Worm (Caenorhabditis elegans) whole organism, L4 larva: ENCODE data around the gene cutl-28.

ENCODE experiments used
- F26F4.8 ChIP-seq: fragments of 200-800 bp; sonication (Bioruptor generic); conservative IDR thresholded peaks from 2 replicates; pipeline ENCODE4 v1.3.6; 2022; ENCODE audit warnings: missing genetic modification characterization, missing compliant biosample characterization
- R02D3.7 ChIP-seq: fragments of 150-350 bp; sonication (generic microtip); optimal IDR thresholded peaks from 3 replicates; lab custom pipeline; 2014; ENCODE audit warnings: missing biosample characterization, missing genetic modification characterization
- T20F7.1 ChIP-seq: fragments of 200-800 bp; sonication (Bioruptor generic); optimal IDR thresholded peaks from 2 replicates; lab custom pipeline; 2018; ENCODE audit warnings: mild to moderate bottlenecking, missing genetic modification characterization, missing compliant biosample characterization
- ZK546.5 ChIP-seq, 2 experiments: sonication (generic microtip); optimal IDR thresholded peaks; 2 replicates each; lab custom pipeline; 2017; ENCODE audit warnings: missing biosample characterization in 2 of 2, missing genetic modification characterization in 2 of 2
- ama-1 ChIP-seq: fragments of 150-350 bp; optimal IDR thresholded peaks from 2 replicates; lab custom pipeline; 2014; ENCODE audit warnings: inconsistent platforms, mixed read lengths
- arid-1 ChIP-seq: fragments of 200-800 bp; sonication (Bioruptor generic); conservative IDR thresholded peaks from 2 replicates; pipeline ENCODE4 v1.3.6; 2022; ENCODE audit warnings: missing genetic modification reagents, missing genetic modification characterization, missing compliant biosample characterization
- ceh-44 ChIP-seq: fragments of 200-800 bp; sonication (Bioruptor generic); IDR thresholded peaks from 2 replicates; pipeline ENCODE4 v1.3.6; 2022; ENCODE audit warnings: missing genetic modification reagents, missing genetic modification characterization, missing compliant biosample characterization
- cey-2 ChIP-seq: sonication (generic microtip); optimal IDR thresholded peaks from 3 replicates; lab custom pipeline; 2017; ENCODE audit warnings: missing genetic modification characterization, mild to moderate bottlenecking, missing compliant biosample characterization, antibody characterized with exemption, borderline replicate concordance; ENCODE audit not compliant: insufficient read depth
- ctbp-1 ChIP-seq: fragments of 200-800 bp; sonication (Bioruptor generic); IDR thresholded peaks from 2 replicates; pipeline ENCODE4 v1.3.6; 2022; ENCODE audit warnings: missing genetic modification reagents, missing genetic modification characterization, missing compliant biosample characterization
- daf-12 ChIP-seq: fragments of 150-350 bp; optimal IDR thresholded peaks from 2 replicates; lab custom pipeline; 2014; ENCODE audit warnings: missing biosample characterization, missing genetic modification reagents, missing genetic modification characterization
- dmd-6 ChIP-seq: fragments of 200-800 bp; sonication (Bioruptor generic); IDR thresholded peaks from 2 replicates; pipeline ENCODE4 v1.3.6; 2022; ENCODE audit warnings: missing genetic modification reagents, missing genetic modification characterization, missing compliant biosample characterization
- dmd-8 ChIP-seq: fragments of 200-800 bp; sonication (Bioruptor generic); IDR thresholded peaks from 2 replicates; pipeline ENCODE4 v1.3.6; 2022; ENCODE audit warnings: missing genetic modification characterization, missing compliant biosample characterization
- dmd-9 ChIP-seq: fragments of 200-800 bp; sonication (Bioruptor generic); IDR thresholded peaks from 2 replicates; pipeline ENCODE4 v1.3.6; 2022; ENCODE audit warnings: missing genetic modification reagents, missing genetic modification characterization, missing compliant biosample characterization
- duxl-1 ChIP-seq: sonication (generic microtip); optimal IDR thresholded peaks from 2 replicates; lab custom pipeline; 2016; ENCODE audit warnings: mild to moderate bottlenecking, missing genetic modification characterization, moderate library complexity, missing compliant biosample characterization; ENCODE audit not compliant: poor library complexity
- hlh-11 ChIP-seq: fragments of 200-800 bp; sonication (Bioruptor generic); optimal IDR thresholded peaks from 2 replicates; lab custom pipeline; 2018; ENCODE audit warnings: mild to moderate bottlenecking, missing genetic modification characterization, missing compliant biosample characterization
- jun-1 ChIP-seq: fragments of 150-350 bp; optimal IDR thresholded peaks from 2 replicates; lab custom pipeline; 2014; ENCODE audit warnings: missing biosample characterization, missing genetic modification reagents, missing genetic modification characterization
- lim-7 ChIP-seq: fragments of 200-800 bp; sonication (Bioruptor generic); IDR thresholded peaks from 2 replicates; pipeline ENCODE4 v1.3.6; 2022; ENCODE audit warnings: missing genetic modification characterization, missing compliant biosample characterization
- lin-13 ChIP-seq: fragments of 150-350 bp; optimal IDR thresholded peaks from 2 replicates; lab custom pipeline; 2014; ENCODE audit warnings: missing biosample characterization, missing genetic modification reagents, missing genetic modification characterization
- lin-29 ChIP-seq: fragments of 200-800 bp; sonication (Bioruptor generic); IDR thresholded peaks from 2 replicates; pipeline ENCODE4 v1.3.6; 2022; ENCODE audit warnings: missing genetic modification reagents, missing genetic modification characterization, missing compliant biosample characterization
- madf-5 ChIP-seq, 2 experiments: fragments of 200-800 bp; sonication (Bioruptor generic); IDR thresholded peaks; 2 replicates each; pipeline ENCODE4 v1.3.6; 2022; ENCODE audit warnings: missing compliant biosample characterization in 2 of 2, missing genetic modification characterization in 2 of 2
- mdl-1 ChIP-seq, 2 experiments: fragments of 150-350 bp in 1 of 2; sonication (generic microtip) in 1 of 2; optimal IDR thresholded peaks; 2 replicates each; lab custom pipeline; 2014 to 2017; ENCODE audit warnings: missing biosample characterization in 2 of 2, missing genetic modification characterization in 2 of 2
- mdt-29 ChIP-seq: fragments of 200-800 bp; sonication (Bioruptor generic); IDR thresholded peaks from 2 replicates; pipeline ENCODE4 v1.3.6; 2022; ENCODE audit warnings: missing genetic modification reagents, missing genetic modification characterization, missing compliant biosample characterization
- nhr-11 ChIP-seq: fragments of 150-350 bp; optimal IDR thresholded peaks from 2 replicates; lab custom pipeline; 2014; ENCODE audit warnings: missing biosample characterization, missing genetic modification characterization
- nhr-6 ChIP-seq: fragments of 150-350 bp; optimal IDR thresholded peaks from 2 replicates; lab custom pipeline; 2014; ENCODE audit warnings: missing biosample characterization, missing genetic modification characterization
- nhr-76 ChIP-seq: fragments of 150-350 bp; optimal IDR thresholded peaks from 2 replicates; lab custom pipeline; 2014; ENCODE audit warnings: missing biosample characterization, missing genetic modification characterization
- pha-4 ChIP-seq, 2 experiments: fragments of 150-350 bp in 1 of 2; fragments of 200-800 bp in 1 of 2; sonication (Bioruptor generic) in 1 of 2; IDR thresholded peaks in 1 of 2; optimal IDR thresholded peaks in 1 of 2; 2 replicates each; pipeline versions ENCODE4 v1.3.6 to Lab custom; 2014 to 2022; ENCODE audit warnings: missing genetic modification characterization in 2 of 2, missing genetic modification reagents in 2 of 2, missing biosample characterization in 1 of 2, missing compliant biosample characterization in 1 of 2
- pqm-1 ChIP-seq: sonication (generic microtip); optimal IDR thresholded peaks from 2 replicates; lab custom pipeline; 2017; ENCODE audit warnings: missing biosample characterization, missing genetic modification characterization
- snpc-1.2 ChIP-seq: fragments of 200-800 bp; sonication (Bioruptor generic); IDR thresholded peaks from 2 replicates; pipeline ENCODE4 v1.3.6; 2022; ENCODE audit warnings: missing genetic modification reagents, missing genetic modification characterization, missing compliant biosample characterization
- spr-3 ChIP-seq: fragments of 200-800 bp; sonication (Bioruptor generic); optimal IDR thresholded peaks from 2 replicates; lab custom pipeline; 2018; ENCODE audit warnings: mild to moderate bottlenecking, missing genetic modification characterization, missing compliant biosample characterization
- unc-130 ChIP-seq: sonication (generic microtip); optimal IDR thresholded peaks from 2 replicates; lab custom pipeline; 2016; ENCODE audit warnings: missing genetic modification reagents, missing genetic modification characterization, missing compliant biosample characterization
- unc-62 ChIP-seq, 3 experiments: fragments of 150-350 bp in 1 of 3; sonication (generic microtip); optimal IDR thresholded peaks in 2 of 3; peaks in 1 of 3; 1 replicate in 1 of 3; 2 replicates in 2 of 3; lab custom pipeline; 2014 to 2017; ENCODE audit warnings: missing biosample characterization in 3 of 3, missing genetic modification characterization in 3 of 3, missing genetic modification reagents in 3 of 3, missing genotype in 1 of 3
- vab-7 ChIP-seq: fragments of 200-800 bp; sonication (Bioruptor generic); IDR thresholded peaks from 2 replicates; pipeline ENCODE4 v1.3.6; 2022; ENCODE audit warnings: missing genetic modification reagents, missing genetic modification characterization, missing compliant biosample characterization
- zip-11 ChIP-seq: fragments of 200-800 bp; sonication (Bioruptor generic); IDR thresholded peaks from 2 replicates; pipeline ENCODE4 v1.3.6; 2022; ENCODE audit warnings: missing genetic modification characterization, missing compliant biosample characterization
- zip-2 ChIP-seq: fragments of 150-350 bp; optimal IDR thresholded peaks from 2 replicates; lab custom pipeline; 2014; ENCODE audit warnings: missing biosample characterization, missing genetic modification characterization
- ztf-11 ChIP-seq: fragments of 150-350 bp; optimal IDR thresholded peaks from 2 replicates; lab custom pipeline; 2014; ENCODE audit warnings: missing biosample characterization, missing genetic modification characterization
- ztf-7 ChIP-seq: fragments of 150-350 bp; optimal IDR thresholded peaks from 2 replicates; lab custom pipeline; 2014; ENCODE audit warnings: missing biosample characterization, missing genetic modification characterization

The cutl-28 gene

DNA sequence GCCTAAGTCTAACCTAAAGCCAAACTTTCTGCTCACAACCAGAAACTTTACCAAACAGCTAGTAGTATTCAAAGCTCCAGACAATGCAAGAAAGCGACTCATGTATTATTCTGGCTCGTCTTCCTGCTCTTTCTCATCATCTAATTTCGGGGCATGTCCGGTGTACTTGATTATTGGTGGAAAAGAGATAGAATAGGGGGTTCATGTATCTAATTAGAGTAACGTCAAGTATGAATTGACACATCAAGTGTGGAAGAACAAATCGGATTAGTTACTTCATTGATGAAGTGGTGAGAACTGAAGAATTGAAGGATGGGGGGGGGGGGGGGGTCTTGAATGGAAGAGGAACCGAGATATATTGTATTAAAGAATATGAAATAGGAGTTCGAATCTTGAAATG is 31.1 kb downstream of the cutl-28 start:
- peak in 1 of 2 experiments; percentile 42 for TF ChIP-seq unc-62 (GFP tag; optimal IDR thresholded peaks at IDR 0.05 in 1 of 2; lab: Kevin White, UChicago)
- TF ChIP-seq unc-62 (tag; optimal IDR thresholded peaks at IDR 0.05; lab: Kevin White, UChicago) = no peak
- no peak for TF ChIP-seq dmd-9 (GFP tag; lab: Robert Waterston, UW)

DNA sequence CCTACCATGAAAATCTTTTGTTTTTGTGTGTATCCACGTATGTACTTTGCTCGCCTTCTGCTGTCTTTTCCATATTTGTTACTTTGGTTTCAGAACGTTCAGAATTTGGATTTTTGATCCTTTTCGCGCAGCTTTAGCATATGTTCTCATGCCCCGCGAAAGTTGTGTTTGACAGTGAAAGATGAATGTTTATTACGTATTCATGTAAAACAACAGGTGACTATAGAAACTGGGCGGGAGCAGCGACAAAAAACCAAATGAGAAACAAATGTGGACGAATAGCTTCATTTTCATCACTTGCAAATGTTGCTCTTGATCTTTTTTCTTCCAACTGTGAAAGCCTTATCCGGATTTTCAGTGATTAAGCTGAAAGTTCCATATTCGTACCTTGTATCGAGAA is 32.0 kb downstream of the cutl-28 start, which contains the start of gene clec-164:
clec-164 (plus strand) TSS at position 301 of the 400 bp plus-strand sequence.
- TF ChIP-seq hlh-11 (tag; lab: Kevin White, UChicago) = no peak
- no peak for TF ChIP-seq ama-1 (lab: Kevin White, UChicago)
- TF ChIP-seq ctbp-1 (GFP tag; lab: Robert Waterston, UW) = no peak
- no peak for TF ChIP-seq dmd-6
- TF ChIP-seq nhr-11 (tag; lab: Kevin White, UChicago) = no peak
- no peak for TF ChIP-seq cey-2 (tag; lab: Kevin White, UChicago)
- no peak for TF ChIP-seq zip-11
- no peak for TF ChIP-seq mdt-29 (GFP tag; lab: Robert Waterston, UW)
- no peak for TF ChIP-seq zip-2 (tag; lab: Kevin White, UChicago)
- TF ChIP-seq ztf-11 (tag; lab: Kevin White, UChicago) = no peak
- TF ChIP-seq madf-5 (GFP tag; IDR thresholded peaks at IDR 0.05; lab: Robert Waterston, UW) = no peak
- no peak for TF ChIP-seq vab-7 (GFP tag; lab: Robert Waterston, UW)
- TF ChIP-seq daf-12 (tag; lab: Kevin White, UChicago) = no peak
- TF ChIP-seq arid-1 = no peak

DNA sequence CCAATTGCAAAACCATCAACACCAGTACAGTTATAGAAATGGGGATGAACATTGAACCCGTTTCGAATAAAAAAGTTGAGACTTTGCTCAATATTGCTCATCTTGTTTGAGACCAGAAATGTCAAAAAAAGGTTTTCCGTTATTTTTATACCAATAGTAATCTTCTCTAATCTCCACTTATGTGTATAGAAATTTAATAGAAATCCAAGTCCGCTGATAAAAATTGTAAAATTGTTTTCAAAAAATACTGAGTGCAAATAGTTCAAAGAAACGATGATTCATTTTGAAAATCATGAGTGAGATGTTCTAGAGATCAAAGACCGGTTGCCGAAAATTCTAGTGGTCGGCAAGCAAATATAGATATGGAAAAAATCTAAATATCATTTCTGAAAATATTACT is 35.1 kb downstream of the cutl-28 start, which contains the start of gene Y55F3C.10:
Y55F3C.10 (minus strand) TSS at position 101 of the 400 bp plus-strand sequence.
- TF ChIP-seq duxl-1 = no peak
- TF ChIP-seq snpc-1.2 (GFP tag; lab: Robert Waterston, UW) = no peak
- TF ChIP-seq lim-7 (GFP tag; lab: Robert Waterston, UW) = no peak
- no peak for TF ChIP-seq pha-4 (GFP tag; IDR thresholded peaks at IDR 0.05; lab: Robert Waterston, UW)
- no peak for TF ChIP-seq pha-4 (tag; optimal IDR thresholded peaks at IDR 0.05; lab: Kevin White, UChicago)
- TF ChIP-seq mdl-1 (tag; optimal IDR thresholded peaks at IDR 0.05; lab: Kevin White, UChicago) = no peak
- no peak for TF ChIP-seq lin-13
- TF ChIP-seq dmd-8 = no peak
- no peak for TF ChIP-seq ceh-44 (GFP tag; lab: Robert Waterston, UW)
- no peak for TF ChIP-seq nhr-6 (tag; lab: Kevin White, UChicago)
- no peak for TF ChIP-seq F26F4.8 (GFP tag; lab: Robert Waterston, UW)
- TF ChIP-seq R02D3.7 (tag; lab: Kevin White, UChicago) = no peak
- no peak for TF ChIP-seq ztf-7
- TF ChIP-seq spr-3 = no peak

DNA sequence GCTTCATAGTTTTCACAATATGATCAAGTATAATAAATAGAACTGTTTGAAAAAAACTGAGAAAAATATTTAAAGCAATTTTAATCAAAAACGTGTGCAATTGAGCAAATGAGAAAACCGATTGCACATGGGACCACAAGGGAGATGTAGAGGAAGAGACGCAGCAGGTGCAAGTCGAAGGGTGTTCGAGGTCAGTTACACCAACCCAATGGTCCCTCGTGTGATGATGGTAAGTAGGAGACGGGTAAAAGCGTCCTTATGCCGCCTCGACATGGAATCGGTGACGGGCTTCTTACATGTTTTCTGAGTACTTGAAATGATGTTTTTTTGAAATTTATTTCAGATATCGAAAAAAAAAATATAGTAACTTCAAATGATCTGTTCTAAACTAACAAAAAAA is 43.8 kb downstream of the cutl-28 start, which contains the start of gene Y55F3C.9:
Y55F3C.9 (minus strand) TSS at position 101 of the 400 bp plus-strand sequence.
- TF ChIP-seq pha-4 (GFP tag; IDR thresholded peaks at IDR 0.05; lab: Robert Waterston, UW) (no peak), pha-4 (tag; optimal IDR thresholded peaks at IDR 0.05; lab: Kevin White, UChicago) (no peak), vab-7 (GFP tag; lab: Robert Waterston, UW) (no peak), snpc-1.2 (GFP tag; lab: Robert Waterston, UW) (no peak), unc-130 (GFP tag; lab: Kevin White, UChicago) (no peak), mdl-1 (tag; optimal IDR thresholded peaks at IDR 0.05; lab: Kevin White, UChicago) (no peak), jun-1 (tag; lab: Kevin White, UChicago) (no peak), ZK546.5 (tag; optimal IDR thresholded peaks at IDR 0.05; lab: Kevin White, UChicago) (no peak), madf-5 (GFP tag; IDR thresholded peaks at IDR 0.05; lab: Robert Waterston, UW) (no peak), lin-29 (GFP tag; lab: Robert Waterston, UW) (no peak), ztf-11 (tag; lab: Kevin White, UChicago) (no peak), T20F7.1 (GFP tag; lab: Kevin White, UChicago) (no peak), unc-62 (GFP tag; optimal IDR thresholded peaks at IDR 0.05 in 1 of 2; lab: Kevin White, UChicago) (no peak), unc-62 (tag; optimal IDR thresholded peaks at IDR 0.05; lab: Kevin White, UChicago) (no peak), pqm-1 (tag; lab: Kevin White, UChicago) (no peak), nhr-76 (no peak)
